Fruit fly (Drosophila melanogaster): Measurements from ENCODE around the gene CG9040.

DNA sequence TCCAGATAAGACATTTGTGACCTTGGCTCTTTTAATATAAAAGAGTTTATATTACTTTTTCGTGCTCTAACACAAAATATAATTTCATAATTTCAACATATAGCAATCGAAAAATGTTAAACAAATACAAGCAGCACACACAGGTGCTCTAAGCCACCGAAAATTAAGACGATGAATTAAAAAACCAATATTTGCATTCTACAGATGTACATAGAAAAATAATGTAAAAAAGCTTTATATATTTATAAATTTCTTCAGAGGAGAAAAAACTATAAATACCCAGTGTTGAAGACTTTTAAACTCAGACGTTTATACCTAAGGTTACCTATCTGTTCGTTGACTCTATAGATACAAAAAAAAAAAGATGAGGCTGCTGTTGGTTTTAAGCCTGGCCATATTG, at the start of gene CG9040:
- TF ChIP-seq psq (optimal IDR thresholded peaks at IDR 0.05) (no peak), ttk (optimal IDR thresholded peaks at IDR 0.05) (no peak)
